Fruit fly (Drosophila melanogaster): ENCODE results near the gene CG18178.

Gene CG18178

DNA sequence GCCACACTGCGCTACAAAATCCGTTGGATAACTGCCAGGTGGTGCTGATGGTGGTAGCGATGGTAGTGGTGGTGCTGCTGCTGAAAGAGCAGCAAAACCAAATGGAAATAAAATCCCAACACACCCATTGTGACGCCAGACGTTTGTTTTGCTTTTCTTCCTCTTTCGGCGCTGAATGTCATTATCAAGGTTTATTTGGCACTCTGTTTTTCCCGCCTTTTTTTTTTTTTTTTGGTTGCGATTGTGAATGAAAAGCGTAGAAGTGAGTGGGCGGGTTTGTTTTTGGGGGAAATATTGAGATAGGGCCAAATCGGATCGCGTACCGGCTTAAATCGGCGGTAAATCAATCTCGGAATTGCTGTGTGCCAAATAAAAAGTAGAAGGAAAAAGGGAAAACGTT, 41.7 kb downstream of the CG18178 start:
- TF ChIP-seq achi (GFP tag; optimal IDR thresholded peaks at IDR 0.05), result no peak
- TF ChIP-seq spab (GFP tag; optimal IDR thresholded peaks at IDR 0.05), result no peak
- peak; percentile 48 for TF ChIP-seq svp (GFP tag)

DNA sequence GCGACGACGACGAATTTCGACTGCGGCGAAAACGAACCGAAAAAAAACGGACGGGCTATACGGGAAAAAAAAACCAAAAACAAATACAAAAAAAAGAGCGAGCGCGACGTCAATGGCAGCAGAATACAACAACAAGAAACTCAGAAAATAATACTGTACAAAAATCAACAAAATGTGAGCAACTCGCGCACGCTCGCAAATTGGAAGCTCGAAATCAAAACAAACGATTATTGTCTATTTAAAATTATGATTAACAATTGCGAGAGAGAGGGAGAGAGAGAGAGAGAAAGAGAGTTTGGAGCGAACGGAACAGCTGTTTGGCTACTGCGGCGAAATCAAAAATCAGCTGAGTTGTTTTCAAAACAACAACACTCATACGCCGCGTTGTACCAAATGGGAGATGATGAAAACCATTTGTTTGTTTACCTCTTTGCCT, 43.4 kb downstream of the CG18178 start:
- no peak for TF ChIP-seq Hr4 (GFP tag; optimal IDR thresholded peaks at IDR 0.05)
- TF ChIP-seq CG3919 (GFP tag; optimal IDR thresholded peaks at IDR 0.05), result no peak
- TF ChIP-seq Sox14 (GFP tag; optimal IDR thresholded peaks at IDR 0.05), result no peak
- no peak for TF ChIP-seq cyc (GFP tag; optimal IDR thresholded peaks at IDR 0.05)
- TF ChIP-seq CG1621 (tag; optimal IDR thresholded peaks at IDR 0.05), result no peak
- TF ChIP-seq dsx (GFP tag; optimal IDR thresholded peaks at IDR 0.05; ENCODE audit: poor library complexity, severe bottlenecking), result no peak
- no peak for TF ChIP-seq Gug (GFP tag; IDR thresholded peaks at IDR 0.05)
- peak; percentile 46 for TF ChIP-seq CG34406 (GFP tag; optimal IDR thresholded peaks at IDR 0.05)
- TF ChIP-seq ss (GFP tag; optimal IDR thresholded peaks at IDR 0.05), result no peak
- peak; percentile 38 for TF ChIP-seq topi (GFP tag; optimal IDR thresholded peaks at IDR 0.05)
- no peak for TF ChIP-seq Ets21C (GFP tag; optimal IDR thresholded peaks at IDR 0.05)
- TF ChIP-seq Eip93F (GFP tag; optimal IDR thresholded peaks at IDR 0.05), result peak; percentile 49
- no peak for TF ChIP-seq Ets96B (tag; optimal IDR thresholded peaks at IDR 0.05)
- peak; percentile 40 for TF ChIP-seq Met (GFP tag; optimal IDR thresholded peaks at IDR 0.05)
- peak; percentile 71 for TF ChIP-seq Eip78C (GFP tag)
- TF ChIP-seq CG8319 (GFP tag; optimal IDR thresholded peaks at IDR 0.05), result no peak
- peak; percentile 26; the same call in 1 of the 2 replicates for TF ChIP-seq CG11294 (GFP tag; IDR thresholded peaks at IDR 0.05)
- TF ChIP-seq CG31627 (GFP tag; optimal IDR thresholded peaks at IDR 0.05), result no peak
- peak; percentile 52 for TF ChIP-seq Blimp-1 (GFP tag; optimal IDR thresholded peaks at IDR 0.05)
- TF ChIP-seq CG4318 (GFP tag; optimal IDR thresholded peaks at IDR 0.05), result no peak
- peak; percentile 91 for TF ChIP-seq eg (GFP tag; IDR thresholded peaks at IDR 0.05)
- TF ChIP-seq CG8119 (GFP tag; IDR thresholded peaks at IDR 0.05), result peak; percentile 69; the same call in 2 of the 3 replicates
- TF ChIP-seq CG10669 (GFP tag; optimal IDR thresholded peaks at IDR 0.05), result no peak
- TF ChIP-seq CG6163 (GFP tag; IDR thresholded peaks at IDR 0.05), result peak; percentile 83
- TF ChIP-seq CG10631 (GFP tag; optimal IDR thresholded peaks at IDR 0.05), result no peak
- TF ChIP-seq CG11902 (GFP tag; optimal IDR thresholded peaks at IDR 0.05), result no peak
- no peak for TF ChIP-seq acj6 (GFP tag; optimal IDR thresholded peaks at IDR 0.05)
- no peak for TF ChIP-seq CG9139 (GFP tag; optimal IDR thresholded peaks at IDR 0.05)
- peak in 1 of 2 experiments; percentile 47 for TF ChIP-seq salr (GFP tag; optimal IDR thresholded peaks at IDR 0.05)
- peak; percentile 70 for TF ChIP-seq CG15336 (GFP tag; IDR thresholded peaks at IDR 0.05)
- TF ChIP-seq svp (GFP tag), result peak; percentile 78
- no peak for TF ChIP-seq lz (GFP tag; optimal IDR thresholded peaks at IDR 0.05)
- no peak for TF ChIP-seq Hr39 (GFP tag; optimal IDR thresholded peaks at IDR 0.05)
- TF ChIP-seq CG8632 (GFP tag; optimal IDR thresholded peaks at IDR 0.05), result no peak
- TF ChIP-seq CG6854 (GFP tag; optimal IDR thresholded peaks at IDR 0.05), result peak; percentile 83
- no peak for TF ChIP-seq Smox (GFP tag; optimal IDR thresholded peaks at IDR 0.05)
- no peak for TF ChIP-seq fd85E (GFP tag; optimal IDR thresholded peaks at IDR 0.05)
- no peak for TF ChIP-seq Hr38 (GFP tag; optimal IDR thresholded peaks at IDR 0.05)
- TF ChIP-seq CG32006 (GFP tag; optimal IDR thresholded peaks at IDR 0.05), result no peak
- no peak for TF ChIP-seq CG6808 (GFP tag; optimal IDR thresholded peaks at IDR 0.05)
- TF ChIP-seq CG6792 (GFP tag; optimal IDR thresholded peaks at IDR 0.05), result no peak
- TF ChIP-seq dac (GFP tag; optimal IDR thresholded peaks at IDR 0.05), result no peak
- no peak for TF ChIP-seq Sox15 (GFP tag; optimal IDR thresholded peaks at IDR 0.05)
- no peak for TF ChIP-seq pdm3 (GFP tag; optimal IDR thresholded peaks at IDR 0.05)
- peak; percentile 48 for TF ChIP-seq Sox102F (GFP tag; optimal IDR thresholded peaks at IDR 0.05)
- TF ChIP-seq Lpt (GFP tag; optimal IDR thresholded peaks at IDR 0.05), result peak; percentile 44
- TF ChIP-seq CG3032 (tag; optimal IDR thresholded peaks at IDR 0.05), result no peak
- peak; percentile 92 for TF ChIP-seq CG6276 (GFP tag; optimal IDR thresholded peaks at IDR 0.05)
- TF ChIP-seq net (GFP tag; optimal IDR thresholded peaks at IDR 0.05), result peak; percentile 72
- TF ChIP-seq achi (GFP tag; optimal IDR thresholded peaks at IDR 0.05), result no peak
